Worm (Caenorhabditis elegans) whole organism, mixed stage, embryonic: ENCODE results near the gene lite-1.

ENCODE experiments used
- M03D4.4 ChIP-seq: sonication (generic microtip); optimal IDR thresholded peaks from 2 replicates; lab custom pipeline; 2017; ENCODE audit warnings: mild to moderate bottlenecking, missing genetic modification characterization, missing compliant biosample characterization
- bed-3 ChIP-seq: fragments of 200-800 bp; sonication (Bioruptor generic); optimal IDR thresholded peaks from 3 replicates; lab custom pipeline; 2018; ENCODE audit warnings: mild to moderate bottlenecking, missing genetic modification characterization, moderate library complexity, missing compliant biosample characterization
- blmp-1 ChIP-seq: fragments of 150-350 bp; optimal IDR thresholded peaks from 2 replicates; lab custom pipeline; 2014; ENCODE audit warnings: missing biosample characterization, missing genetic modification characterization
- ceh-39 ChIP-seq: fragments of 150-350 bp; optimal IDR thresholded peaks from 2 replicates; lab custom pipeline; 2014; ENCODE audit warnings: missing biosample characterization, missing genetic modification characterization
- ceh-43 ChIP-seq: fragments of 200-800 bp; sonication (Bioruptor generic); optimal IDR thresholded peaks from 2 replicates; lab custom pipeline; 2018; ENCODE audit warnings: mild to moderate bottlenecking, missing genetic modification characterization, moderate library complexity, missing compliant biosample characterization
- ceh-83 ChIP-seq: fragments of 200-800 bp; sonication (Bioruptor generic); optimal IDR thresholded peaks from 2 replicates; lab custom pipeline; 2018; ENCODE audit warnings: mild to moderate bottlenecking, missing genetic modification characterization, missing compliant biosample characterization
- cnd-1 ChIP-seq: fragments of 200-800 bp; sonication (Bioruptor generic); optimal IDR thresholded peaks from 2 replicates; lab custom pipeline; 2018; ENCODE audit warnings: mild to moderate bottlenecking, missing genetic modification characterization, missing compliant biosample characterization
- drap-1 ChIP-seq: fragments of 200-800 bp; sonication (Bioruptor generic); optimal IDR thresholded peaks from 3 replicates; lab custom pipeline; 2018; ENCODE audit warnings: mild to moderate bottlenecking, missing genetic modification characterization, missing compliant biosample characterization
- elt-1 ChIP-seq: sonication (generic microtip); optimal IDR thresholded peaks from 2 replicates; lab custom pipeline; 2017; ENCODE audit warnings: missing genetic modification characterization, mild to moderate bottlenecking, missing compliant biosample characterization, antibody characterized with exemption, moderate library complexity, borderline replicate concordance; ENCODE audit not compliant: insufficient read depth
- elt-3 ChIP-seq: fragments of 150-350 bp; optimal IDR thresholded peaks from 2 replicates; lab custom pipeline; 2014; ENCODE audit warnings: missing biosample characterization, missing genetic modification characterization
- flh-1 ChIP-seq: fragments of 200-800 bp; sonication (Bioruptor generic); optimal IDR thresholded peaks from 2 replicates; lab custom pipeline; 2018; ENCODE audit warnings: mild to moderate bottlenecking, missing genetic modification characterization, moderate library complexity, missing compliant biosample characterization
- ham-2 ChIP-seq: fragments of 200-800 bp; sonication (Bioruptor generic); optimal IDR thresholded peaks from 2 replicates; lab custom pipeline; 2018; ENCODE audit warnings: mild to moderate bottlenecking, missing genetic modification characterization, missing compliant biosample characterization
- hlh-1 ChIP-seq: fragments of 150-350 bp; optimal IDR thresholded peaks from 2 replicates; lab custom pipeline; 2014; ENCODE audit warnings: missing biosample characterization, missing genetic modification reagents, missing genetic modification characterization
- lin-13 ChIP-seq: fragments of 150-350 bp; optimal IDR thresholded peaks from 2 replicates; lab custom pipeline; 2014; ENCODE audit warnings: missing biosample characterization, missing genetic modification characterization
- lin-32 ChIP-seq: fragments of 200-800 bp; sonication (Bioruptor generic); optimal IDR thresholded peaks from 2 replicates; lab custom pipeline; 2018; ENCODE audit warnings: mild to moderate bottlenecking, missing genetic modification characterization, missing compliant biosample characterization
- mab-5 ChIP-seq: fragments of 150-350 bp; optimal IDR thresholded peaks from 2 replicates; lab custom pipeline; 2014; ENCODE audit warnings: missing biosample characterization, missing genetic modification characterization
- mep-1 ChIP-seq: fragments of 150-350 bp; optimal IDR thresholded peaks from 2 replicates; lab custom pipeline; 2017; ENCODE audit warnings: missing biosample characterization, missing genetic modification reagents, missing genetic modification characterization, inconsistent platforms
- mls-2 ChIP-seq: sonication (generic microtip); optimal IDR thresholded peaks from 2 replicates; lab custom pipeline; 2016; ENCODE audit warnings: mild to moderate bottlenecking, missing genetic modification characterization, moderate library complexity, missing compliant biosample characterization
- nhr-2 ChIP-seq: fragments of 150-350 bp; optimal IDR thresholded peaks from 2 replicates; lab custom pipeline; 2014; ENCODE audit warnings: missing biosample characterization, missing genetic modification characterization
- nhr-237 ChIP-seq: fragments of 150-350 bp; optimal IDR thresholded peaks from 2 replicates; lab custom pipeline; 2014; ENCODE audit warnings: missing biosample characterization, missing genetic modification characterization
- nhr-28 ChIP-seq: fragments of 150-350 bp; optimal IDR thresholded peaks from 2 replicates; lab custom pipeline; 2014; ENCODE audit warnings: missing biosample characterization, missing genetic modification characterization
- nhr-76 ChIP-seq: sonication (generic microtip); optimal IDR thresholded peaks from 2 replicates; lab custom pipeline; 2017; ENCODE audit warnings: missing biosample characterization, missing genetic modification characterization
- pha-4 ChIP-seq: fragments of 150-350 bp; optimal IDR thresholded peaks from 2 replicates; lab custom pipeline; 2018; ENCODE audit warnings: missing biosample characterization, missing genetic modification reagents, missing genetic modification characterization
- sem-2 ChIP-seq: fragments of 200-800 bp; sonication (Bioruptor generic); optimal IDR thresholded peaks from 2 replicates; lab custom pipeline; 2018; ENCODE audit warnings: mild to moderate bottlenecking, missing genetic modification characterization, missing compliant biosample characterization
- snpc-4 ChIP-seq: fragments of 150-350 bp; optimal IDR thresholded peaks from 2 replicates; lab custom pipeline; 2014; ENCODE audit warnings: missing biosample characterization, missing genetic modification characterization
- sptf-1 ChIP-seq: sonication (generic microtip); optimal IDR thresholded peaks from 2 replicates; lab custom pipeline; 2017; ENCODE audit warnings: mild to moderate bottlenecking, missing genetic modification characterization, moderate library complexity, missing compliant biosample characterization
- tbx-8 ChIP-seq: fragments of 200-800 bp; sonication (Bioruptor generic); optimal IDR thresholded peaks from 2 replicates; lab custom pipeline; 2018; ENCODE audit warnings: mild to moderate bottlenecking, missing genetic modification characterization, moderate library complexity, missing compliant biosample characterization
- unc-120 ChIP-seq: sonication (generic microtip); optimal IDR thresholded peaks from 2 replicates; lab custom pipeline; 2017; ENCODE audit warnings: missing genetic modification characterization, missing compliant biosample characterization; ENCODE audit not compliant: poor library complexity, severe bottlenecking
- unc-39 ChIP-seq: fragments of 150-350 bp; optimal IDR thresholded peaks from 2 replicates; lab custom pipeline; 2014; ENCODE audit warnings: missing biosample characterization, missing genetic modification characterization
- unc-62 ChIP-seq: fragments of 150-350 bp; optimal IDR thresholded peaks from 2 replicates; lab custom pipeline; 2014; ENCODE audit warnings: missing biosample characterization, missing genetic modification reagents, missing genetic modification characterization
- zip-8 ChIP-seq: fragments of 150-350 bp; optimal IDR thresholded peaks from 2 replicates; lab custom pipeline; 2014; ENCODE audit warnings: missing biosample characterization, missing genetic modification characterization
- ztf-11 ChIP-seq: fragments of 150-350 bp; optimal IDR thresholded peaks from 2 replicates; lab custom pipeline; 2014; ENCODE audit warnings: missing biosample characterization, missing genetic modification characterization

The lite-1 gene

ce11 chrX:6202809-6203208 lies 27.8 kb downstream of the lite-1 start:
- TF ChIP-seq sem-2 (GFP tag; lab: Kevin White, UChicago): no peak
- no peak for TF ChIP-seq tbx-8 (GFP tag; lab: Kevin White, UChicago)
- TF ChIP-seq mls-2 (tag; lab: Kevin White, UChicago): no peak
- no peak for TF ChIP-seq ceh-83 (GFP tag; lab: Kevin White, UChicago)
- no peak for TF ChIP-seq ztf-11 (tag; lab: Kevin White, UChicago)
- no peak for TF ChIP-seq snpc-4
- TF ChIP-seq ham-2 (GFP tag; lab: Kevin White, UChicago): no peak
- TF ChIP-seq lin-32 (GFP tag; lab: Kevin White, UChicago): no peak
- no peak for TF ChIP-seq mep-1 (tag; lab: Kevin White, UChicago)
- no peak for TF ChIP-seq ceh-43 (GFP tag; lab: Kevin White, UChicago)
- TF ChIP-seq hlh-1 (tag; lab: Kevin White, UChicago): no peak
- TF ChIP-seq lin-13 (tag; lab: Kevin White, UChicago): no peak
- TF ChIP-seq elt-1 (tag; lab: Kevin White, UChicago): no peak
- no peak for TF ChIP-seq ceh-39
- no peak for TF ChIP-seq M03D4.4 (tag; lab: Kevin White, UChicago)
- TF ChIP-seq drap-1 (GFP tag; lab: Kevin White, UChicago): no peak
- TF ChIP-seq flh-1: no peak

ce11 chrX:6201542-6201941 lies 29.0 kb downstream of the lite-1 start:
- TF ChIP-seq ztf-11 (tag; lab: Kevin White, UChicago): no peak
- no peak for TF ChIP-seq bed-3
- no peak for TF ChIP-seq nhr-237
- TF ChIP-seq blmp-1 (tag; lab: Kevin White, UChicago): no peak
- TF ChIP-seq hlh-1 (tag; lab: Kevin White, UChicago): no peak
- no peak for TF ChIP-seq ceh-43 (GFP tag; lab: Kevin White, UChicago)
- TF ChIP-seq mab-5 (tag; lab: Kevin White, UChicago): no peak
- TF ChIP-seq ceh-39: no peak
- no peak for TF ChIP-seq nhr-76 (tag; lab: Kevin White, UChicago)
- no peak for TF ChIP-seq elt-1 (tag; lab: Kevin White, UChicago)
- no peak for TF ChIP-seq nhr-28 (tag; lab: Kevin White, UChicago)
- no peak for TF ChIP-seq cnd-1 (tag; lab: Kevin White, UChicago)
- TF ChIP-seq lin-32 (GFP tag; lab: Kevin White, UChicago): no peak
- no peak for TF ChIP-seq tbx-8 (GFP tag; lab: Kevin White, UChicago)
- no peak for TF ChIP-seq ham-2 (GFP tag; lab: Kevin White, UChicago)
- no peak for TF ChIP-seq M03D4.4 (tag; lab: Kevin White, UChicago)
- TF ChIP-seq nhr-2 (tag; lab: Kevin White, UChicago): no peak
- TF ChIP-seq mls-2 (tag; lab: Kevin White, UChicago): no peak

ce11 chrX:6196627-6197026 lies 33.9 kb downstream of the lite-1 start, which contains the start of gene daf-9:
Gene daf-9 (plus strand): TSS chrX:6196927.
- TF ChIP-seq ceh-39 (no peak), mls-2 (tag; lab: Kevin White, UChicago) (no peak), unc-39 (tag; lab: Kevin White, UChicago) (no peak), cnd-1 (tag; lab: Kevin White, UChicago) (no peak), pha-4 (tag; lab: Kevin White, UChicago) (no peak), nhr-237 (no peak), blmp-1 (tag; lab: Kevin White, UChicago) (no peak), sptf-1 (tag; lab: Kevin White, UChicago) (no peak), unc-62 (GFP tag; lab: Kevin White, UChicago) (no peak), unc-120 (tag; lab: Kevin White, UChicago) (no peak), hlh-1 (tag; lab: Kevin White, UChicago) (no peak), elt-1 (tag; lab: Kevin White, UChicago) (no peak), bed-3 (no peak), lin-32 (GFP tag; lab: Kevin White, UChicago) (no peak), tbx-8 (GFP tag; lab: Kevin White, UChicago) (no peak), snpc-4 (no peak), mab-5 (tag; lab: Kevin White, UChicago) (no peak), ceh-83 (GFP tag; lab: Kevin White, UChicago) (no peak), elt-3 (tag; lab: Kevin White, UChicago) (no peak)

- TF ChIP-seq elt-3 (tag; lab: Kevin White, UChicago) (no peak), nhr-237 (no peak), sem-2 (GFP tag; lab: Kevin White, UChicago) (no peak), elt-1 (tag; lab: Kevin White, UChicago) (no peak), sptf-1 (tag; lab: Kevin White, UChicago) (no peak), zip-8 (tag; lab: Kevin White, UChicago) (no peak), snpc-4 (no peak), hlh-1 (tag; lab: Kevin White, UChicago) (no peak)
These were observed 36.3 kb downstream of the lite-1 start, which contains the start of gene ceh-54 for ce11 chrX:6194191-6194724. Gene ceh-54 (minus strand): TSS chrX:6194241.
